Worm (Caenorhabditis elegans): ENCODE data around the gene C38C3.3.

Gene C38C3.3

ce11 chrV:1474486-1475125 lies 20.8 kb upstream of the C38C3.3 start, which contains the start of the genes F53E2.2 and unc-60 (continued):
- TF ChIP-seq rnt-1 (tag; optimal IDR thresholded peaks at IDR 0.05) (peak; percentile 59), mec-3 (tag; optimal IDR thresholded peaks at IDR 0.05; ENCODE audit: borderline replicate concordance) (no peak), dve-1 (tag; optimal IDR thresholded peaks at IDR 0.05) (peak; percentile 12), ahr-1 (tag; optimal IDR thresholded peaks at IDR 0.05) (no peak), ceh-22 (tag; optimal IDR thresholded peaks at IDR 0.05) (peak; percentile 5), tbx-7 (tag; optimal IDR thresholded peaks at IDR 0.05) (no peak), ceh-18 (tag; optimal IDR thresholded peaks at IDR 0.05) (peak; percentile 78), ceh-2 (tag; optimal IDR thresholded peaks at IDR 0.05) (peak; percentile 42), hlh-13 (GFP tag; optimal IDR thresholded peaks at IDR 0.05) (no peak), fkh-6 (tag; optimal IDR thresholded peaks at IDR 0.05) (peak; percentile 60), K09A11.1 (tag; optimal IDR thresholded peaks at IDR 0.05; ENCODE audit: insufficient read depth) (no peak), fax-1 (tag; optimal IDR thresholded peaks at IDR 0.05) (peak; percentile 10), unc-42 (tag; optimal IDR thresholded peaks at IDR 0.05) (peak; percentile 69), hlh-30 (tag; optimal IDR thresholded peaks at IDR 0.05; ENCODE audit: insufficient read depth) (peak; percentile 72)

- TF ChIP-seq zip-5 (tag; optimal IDR thresholded peaks at IDR 0.05) (no peak), sox-2 (GFP tag; IDR thresholded peaks at IDR 0.05) (no peak), ahr-1 (tag; optimal IDR thresholded peaks at IDR 0.05) (no peak), ceh-14 (tag; optimal IDR thresholded peaks at IDR 0.05) (no peak), hlh-6 (tag; optimal IDR thresholded peaks at IDR 0.05) (no peak), nhr-11 (tag; optimal IDR thresholded peaks at IDR 0.05) (no peak), che-1 (tag; optimal IDR thresholded peaks at IDR 0.05) (no peak), unc-86 (tag; optimal IDR thresholded peaks at IDR 0.05) (no peak), unc-42 (tag; optimal IDR thresholded peaks at IDR 0.05) (no peak), fax-1 (tag; optimal IDR thresholded peaks at IDR 0.05) (no peak), madf-2 (tag; optimal IDR thresholded peaks at IDR 0.05) (no peak), ceh-22 (tag; optimal IDR thresholded peaks at IDR 0.05) (no peak), pha-2 (tag; optimal IDR thresholded peaks at IDR 0.05) (no peak), fkh-6 (tag; optimal IDR thresholded peaks at IDR 0.05) (no peak), ceh-6 (GFP tag; optimal IDR thresholded peaks at IDR 0.05) (no peak), gmeb-2 (tag; optimal IDR thresholded peaks at IDR 0.05) (no peak), hlh-8 (tag; optimal IDR thresholded peaks at IDR 0.05) (no peak), ttx-3 (tag; optimal IDR thresholded peaks at IDR 0.05) (no peak)
Observed at ce11 chrV:1476284-1476792, 19.1 kb upstream of the C38C3.3 start.

- TF ChIP-seq pag-3 (tag; optimal IDR thresholded peaks at IDR 0.05; ENCODE audit: borderline replicate concordance), result no peak
- TF ChIP-seq ceh-45 (GFP tag; IDR thresholded peaks at IDR 0.05), result no peak
- no peak for TF ChIP-seq ceh-9 (tag; optimal IDR thresholded peaks at IDR 0.05)
- no peak for TF ChIP-seq hlh-6 (tag; optimal IDR thresholded peaks at IDR 0.05)
- no peak for TF ChIP-seq rnt-1 (tag; optimal IDR thresholded peaks at IDR 0.05)
- no peak for TF ChIP-seq unc-86 (tag; optimal IDR thresholded peaks at IDR 0.05)
- no peak for TF ChIP-seq Y22D7AL.16 (tag; optimal IDR thresholded peaks at IDR 0.05)
- no peak for TF ChIP-seq ceh-18 (tag; optimal IDR thresholded peaks at IDR 0.05)
- no peak for TF ChIP-seq sdc-2 (tag; optimal IDR thresholded peaks at IDR 0.05)
- no peak for TF ChIP-seq lim-6 (tag; optimal IDR thresholded peaks at IDR 0.05)
- TF ChIP-seq hlh-15 (tag; optimal IDR thresholded peaks at IDR 0.05), result no peak
- TF ChIP-seq pha-4 (tag; optimal IDR thresholded peaks at IDR 0.05), result no peak
- TF ChIP-seq odd-2 (tag; optimal IDR thresholded peaks at IDR 0.05), result no peak
- no peak for TF ChIP-seq tbx-7 (tag; optimal IDR thresholded peaks at IDR 0.05)
Observed at ce11 chrV:1476841-1477240, 18.6 kb upstream of the C38C3.3 start.

ce11 chrV:1480841-1481240 lies 14.6 kb upstream of the C38C3.3 start:
- TF ChIP-seq pqm-1 (tag; optimal IDR thresholded peaks at IDR 0.05) (no peak), ceh-18 (tag; optimal IDR thresholded peaks at IDR 0.05) (peak; percentile 60)

All from whole organism, late embryonic.